Fruit fly (Drosophila melanogaster) S2 (cell line): ENCODE results near the gene CG9702.

ENCODE experiments used
- CG8478 ChIP-seq: fragments of >200 bp; optimal IDR thresholded peaks from 2 replicates; lab custom pipeline; 2018
- CTCF ChIP-seq, 2 experiments: fragments of >200 bp; optimal IDR thresholded peaks; 2 replicates each; lab custom pipeline; 2018

DNA sequence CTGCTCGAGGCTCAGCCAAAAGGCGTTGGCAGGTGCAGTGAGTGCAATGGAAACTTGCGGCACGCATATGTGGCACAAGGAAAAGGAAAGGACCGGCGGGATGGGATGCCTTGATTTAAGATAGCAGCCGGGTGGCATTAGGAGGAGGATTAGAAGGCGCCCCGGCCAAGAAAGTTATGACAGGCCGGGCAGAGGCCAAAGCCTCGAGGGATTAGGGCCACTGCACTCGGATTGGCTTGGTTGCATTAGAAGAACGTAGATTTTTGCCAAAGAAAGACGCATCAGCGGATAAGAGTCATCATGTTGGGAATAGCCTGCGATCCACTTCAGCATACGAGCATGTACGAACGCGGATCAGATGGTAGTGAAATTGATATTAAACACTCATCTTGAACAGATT is 17.5 kb downstream of the CG9702 start, which contains the start of gene CG31019:
- no peak for TF ChIP-seq CTCF (optimal IDR thresholded peaks at IDR 0.05; lab: Kevin White, UChicago)
- TF ChIP-seq CG8478 (lab: Kevin White, UChicago), result no peak
